Worm (Caenorhabditis elegans): Measurements from ENCODE around the gene ZK1128.7.

- TF ChIP-seq ama-1 (optimal IDR thresholded peaks at IDR 0.05) (no peak), hmg-4 (GFP tag; optimal IDR thresholded peaks at IDR 0.05) (no peak), flt-1 (GFP tag; IDR thresholded peaks at IDR 0.05) (no peak), pes-1 (GFP tag; IDR thresholded peaks at IDR 0.05) (no peak), aly-1 (tag; optimal IDR thresholded peaks at IDR 0.05) (no peak), hnd-1 (tag; optimal IDR thresholded peaks at IDR 0.05) (no peak), tbx-11 (GFP tag; IDR thresholded peaks at IDR 0.05) (no peak), scrt-1 (GFP tag; IDR thresholded peaks at IDR 0.05) (no peak)
These were observed 42.6 kb downstream of the ZK1128.7 start for ce11 chrIII:10179444-10179843.
